Worm (Caenorhabditis elegans): ENCODE data around the gene lurp-1.
"Not testable (repeated sequence)": the region's sequence is repeated elsewhere in the genome, so short reads cannot be mapped to it uniquely, and the experiment has no call there.

lurp-1 gene

DNA sequence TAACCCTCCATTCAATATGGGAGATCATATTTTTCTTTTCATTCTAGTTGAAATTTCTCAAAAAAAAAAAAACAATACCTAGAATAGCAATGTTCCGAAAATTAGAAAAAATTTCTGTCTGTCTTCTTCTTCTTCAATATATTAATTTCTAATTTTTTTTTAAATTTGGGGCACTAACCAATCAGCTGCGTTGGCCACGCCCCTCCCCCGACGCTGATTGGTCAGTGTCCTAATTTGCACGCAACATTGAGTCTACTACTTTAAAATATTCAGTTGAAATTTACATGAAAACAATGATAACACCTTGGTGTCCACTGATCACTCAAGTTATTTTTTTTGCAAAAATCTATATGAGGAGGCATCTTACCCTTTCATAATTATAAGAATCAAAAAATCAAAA is 15.2 kb downstream of the lurp-1 start (continued):
- no peak for TF ChIP-seq fkh-10 (GFP tag; optimal IDR thresholded peaks at IDR 0.05)
- TF ChIP-seq pqm-1 (tag; optimal IDR thresholded peaks at IDR 0.05), result no peak

DNA sequence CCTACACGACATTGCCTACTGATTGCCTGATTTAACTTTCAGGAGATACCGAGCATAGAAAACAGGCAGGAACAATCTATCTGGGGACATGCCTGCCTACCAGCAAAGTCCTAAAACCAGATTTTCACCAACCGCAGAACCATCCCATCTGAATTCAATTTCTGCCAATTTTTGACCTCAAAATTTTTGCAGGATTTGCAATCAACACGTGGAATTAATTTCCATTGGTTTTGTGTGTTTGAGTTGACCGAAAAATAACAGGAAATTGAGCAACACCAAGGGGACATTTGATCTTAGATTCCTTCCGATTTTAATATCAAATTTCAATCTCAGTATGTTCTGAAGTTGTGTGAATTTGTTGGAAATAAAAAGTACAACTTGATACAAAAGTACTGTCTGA is 18.3 kb downstream of the lurp-1 start:
- TF ChIP-seq jun-1 (tag; optimal IDR thresholded peaks at IDR 0.05), result no peak
- no peak for TF ChIP-seq hlh-30 (tag; optimal IDR thresholded peaks at IDR 0.05; ENCODE audit: insufficient read depth)
- no peak for TF ChIP-seq ceh-44 (GFP tag; IDR thresholded peaks at IDR 0.05)
- no peak for TF ChIP-seq ces-1 (GFP tag; optimal IDR thresholded peaks at IDR 0.05)
- no peak for TF ChIP-seq F44E2.7 (GFP tag; IDR thresholded peaks at IDR 0.05)
- TF ChIP-seq F37D6.2 (tag; optimal IDR thresholded peaks at IDR 0.05), result no peak
- no peak for TF ChIP-seq ceh-62 (tag; optimal IDR thresholded peaks at IDR 0.05)
- no peak for TF ChIP-seq sdz-12 (GFP tag; optimal IDR thresholded peaks at IDR 0.05)
- TF ChIP-seq ZK546.5 (tag; optimal IDR thresholded peaks at IDR 0.05), result no peak
- no peak for TF ChIP-seq T26A8.4 (GFP tag; IDR thresholded peaks at IDR 0.05)

DNA sequence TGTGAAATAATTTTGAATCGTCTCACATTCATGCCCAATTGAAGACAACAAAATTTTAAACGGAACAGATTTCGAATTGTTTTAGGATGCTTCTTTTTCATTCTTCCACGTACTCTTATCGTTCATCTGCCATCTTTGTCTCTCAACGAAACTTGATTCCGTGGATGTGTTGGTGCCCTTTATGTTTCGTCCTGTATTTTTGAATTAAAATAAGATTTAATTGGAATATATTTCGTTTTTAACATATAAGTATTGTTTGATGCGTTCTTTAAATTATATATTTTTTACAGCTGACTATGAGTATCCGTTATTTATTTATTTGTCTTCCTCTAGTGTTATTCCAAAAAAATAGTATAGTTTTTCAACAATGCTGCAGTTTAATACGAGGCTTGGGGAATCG is 21.4 kb downstream of the lurp-1 start, which contains the start of gene gly-1:
Gene gly-1, minus strand, starts transcription at position 101 of the 400 bp plus-strand sequence.
- no peak for TF ChIP-seq nhr-76 (tag; optimal IDR thresholded peaks at IDR 0.05)
- TF ChIP-seq snpc-1.2 (GFP tag; IDR thresholded peaks at IDR 0.05), result no peak
- TF ChIP-seq egl-43 (GFP tag; IDR thresholded peaks at IDR 0.05), result no peak
- TF ChIP-seq nhr-42 (GFP tag; IDR thresholded peaks at IDR 0.05), result no peak
- no peak for TF ChIP-seq pha-4 (GFP tag; IDR thresholded peaks at IDR 0.05)
- no peak for TF ChIP-seq pha-4 (tag; optimal IDR thresholded peaks at IDR 0.05)
- no peak for TF ChIP-seq nhr-41 (GFP tag; IDR thresholded peaks at IDR 0.05)
- TF ChIP-seq lir-3 (tag; optimal IDR thresholded peaks at IDR 0.05), result no peak
- no peak for TF ChIP-seq Y5F2A.4 (GFP tag; optimal IDR thresholded peaks at IDR 0.05)
- TF ChIP-seq nhr-6 (tag; optimal IDR thresholded peaks at IDR 0.05), result no peak
- TF ChIP-seq lin-39 (tag; optimal IDR thresholded peaks at IDR 0.05), result no peak
- no peak for TF ChIP-seq aly-2 (tag; optimal IDR thresholded peaks at IDR 0.05)

DNA sequence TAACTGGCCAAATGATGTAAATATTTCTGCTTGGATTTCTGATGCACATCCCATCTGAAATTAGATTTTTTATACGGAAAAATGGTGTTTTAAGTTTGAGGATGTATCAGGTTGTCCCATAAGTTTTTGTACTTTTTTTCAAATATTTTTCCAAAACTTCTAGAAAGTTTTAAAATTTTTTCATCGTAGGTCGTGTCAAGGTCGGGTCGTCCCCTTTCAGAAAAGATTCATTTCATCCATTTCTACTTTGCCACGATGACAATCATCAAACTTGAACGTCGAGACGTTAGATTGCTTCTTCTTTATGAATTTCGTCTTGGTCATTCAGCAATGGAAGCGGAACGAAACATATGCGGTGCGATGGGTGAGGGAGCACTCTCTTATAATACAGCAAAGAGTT is 23.7 kb downstream of the lurp-1 start, which contains the start of gene sra-12:
Gene sra-12, minus strand, starts transcription at position 101 of the 400 bp plus-strand sequence.
- not testable (repeated sequence) for TF ChIP-seq dve-1 (tag; optimal IDR thresholded peaks at IDR 0.05; ENCODE audit: insufficient read depth); ceh-44 (GFP tag; IDR thresholded peaks at IDR 0.05); zfp-3 (GFP tag; conservative IDR thresholded peaks at IDR 0.05)

DNA sequence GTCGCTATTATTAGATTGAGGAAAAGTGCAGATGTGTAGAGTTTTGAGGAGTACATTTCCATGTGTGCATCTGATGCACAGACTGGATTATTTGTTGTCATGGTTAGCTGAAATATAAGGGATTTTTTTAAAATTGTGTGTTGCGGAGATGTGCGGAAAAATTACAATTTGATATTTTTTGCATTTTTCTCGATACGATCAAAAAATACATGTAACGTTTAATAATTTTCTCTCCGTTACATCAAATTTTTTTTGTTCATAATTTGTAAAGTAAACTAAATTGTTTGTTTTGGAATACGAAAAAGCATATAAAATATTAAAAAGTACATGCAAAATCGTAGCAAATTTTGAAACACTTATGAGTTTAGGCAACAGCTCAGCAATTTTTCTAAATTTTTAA is 29.5 kb downstream of the lurp-1 start, which contains the start of gene sra-11:
Gene sra-11, minus strand, starts transcription at position 101 of the 400 bp plus-strand sequence.
- no peak for TF ChIP-seq zfp-2 (tag; optimal IDR thresholded peaks at IDR 0.05)
- TF ChIP-seq dve-1 (tag; optimal IDR thresholded peaks at IDR 0.05; ENCODE audit: insufficient read depth), result no peak
- TF ChIP-seq nhr-102 (tag; optimal IDR thresholded peaks at IDR 0.05), result no peak
- TF ChIP-seq madf-5 (GFP tag; IDR thresholded peaks at IDR 0.05), result no peak
- TF ChIP-seq tag-97 (GFP tag; IDR thresholded peaks at IDR 0.05), result no peak
- no peak for TF ChIP-seq hmg-1.1 (GFP tag; IDR thresholded peaks at IDR 0.05)
- TF ChIP-seq pqm-1 (tag; optimal IDR thresholded peaks at IDR 0.05), result no peak
- no peak for TF ChIP-seq ctbp-1 (GFP tag; IDR thresholded peaks at IDR 0.05)
- TF ChIP-seq ceh-28 (tag; optimal IDR thresholded peaks at IDR 0.05), result no peak
- TF ChIP-seq cey-2 (tag; optimal IDR thresholded peaks at IDR 0.05; ENCODE audit: borderline replicate concordance, insufficient read depth), result no peak
- TF ChIP-seq zip-11 (GFP tag; IDR thresholded peaks at IDR 0.05), result no peak
- TF ChIP-seq lin-1 (GFP tag; IDR thresholded peaks at IDR 0.05), result no peak
- no peak for TF ChIP-seq duxl-1 (tag; optimal IDR thresholded peaks at IDR 0.05; ENCODE audit: poor library complexity)

All from whole organism, L4 larva.